Worm (Caenorhabditis elegans) whole organism, L3 larva: Measurements from ENCODE around the gene sqt-3.

ENCODE experiments used
- R02D3.7 ChIP-seq: fragments of 150-350 bp; optimal IDR thresholded peaks from 2 replicates; lab custom pipeline; 2014; ENCODE audit warnings: missing biosample characterization, missing genetic modification characterization
- ZK546.5 ChIP-seq: sonication (generic microtip); optimal IDR thresholded peaks from 2 replicates; lab custom pipeline; 2017; ENCODE audit warnings: missing biosample characterization, missing genetic modification characterization
- ama-1 ChIP-seq: fragments of 150-350 bp; optimal IDR thresholded peaks from 2 replicates; lab custom pipeline; 2018
- ceh-28 ChIP-seq: fragments of 150-350 bp; optimal IDR thresholded peaks from 2 replicates; lab custom pipeline; 2014; ENCODE audit warnings: missing biosample characterization, missing genetic modification reagents, missing genetic modification characterization
- ceh-82 ChIP-seq: fragments of 150-350 bp; optimal IDR thresholded peaks from 2 replicates; lab custom pipeline; 2014; ENCODE audit warnings: missing biosample characterization, missing genetic modification characterization
- ceh-9 ChIP-seq: sonication (generic microtip); optimal IDR thresholded peaks from 2 replicates; lab custom pipeline; 2018; ENCODE audit warnings: missing biosample characterization, missing genetic modification characterization
- daf-12 ChIP-seq: fragments of 150-350 bp; optimal IDR thresholded peaks from 2 replicates; lab custom pipeline; 2014; ENCODE audit warnings: missing biosample characterization, missing genetic modification reagents, missing genetic modification characterization
- egl-27 ChIP-seq: sonication (generic microtip); optimal IDR thresholded peaks from 4 replicates; lab custom pipeline; 2017; ENCODE audit warnings: missing biosample characterization, missing genetic modification reagents, missing genetic modification characterization
- egl-5 ChIP-seq: fragments of 150-350 bp; optimal IDR thresholded peaks from 2 replicates; lab custom pipeline; 2017; ENCODE audit warnings: missing biosample characterization, missing genetic modification reagents, missing genetic modification characterization, inconsistent platforms
- elt-2 ChIP-seq: sonication (generic microtip); optimal IDR thresholded peaks from 2 replicates; lab custom pipeline; 2016; ENCODE audit warnings: missing genetic modification reagents, mild to moderate bottlenecking, missing genetic modification characterization, missing compliant biosample characterization
- eor-1 ChIP-seq, 2 experiments: fragments of 150-350 bp; optimal IDR thresholded peaks; 2 replicates each; lab custom pipeline; 2014 to 2018; ENCODE audit warnings: missing biosample characterization in 2 of 2, missing genetic modification characterization in 2 of 2
- fkh-10 ChIP-seq: sonication (generic microtip); optimal IDR thresholded peaks from 2 replicates; lab custom pipeline; 2017; ENCODE audit warnings: missing biosample characterization, missing genetic modification reagents, missing genetic modification characterization
- fkh-2 ChIP-seq: fragments of 150-350 bp; optimal IDR thresholded peaks from 2 replicates; lab custom pipeline; 2014; ENCODE audit warnings: missing biosample characterization, missing genetic modification reagents, missing genetic modification characterization
- fos-1 ChIP-seq: fragments of 150-350 bp; optimal IDR thresholded peaks from 2 replicates; lab custom pipeline; 2014; ENCODE audit warnings: missing biosample characterization, missing genetic modification characterization
- jun-1 ChIP-seq: fragments of 150-350 bp; optimal IDR thresholded peaks from 2 replicates; lab custom pipeline; 2014; ENCODE audit warnings: missing biosample characterization, missing genetic modification reagents, missing genetic modification characterization
- lin-15B ChIP-seq: fragments of 150-350 bp; optimal IDR thresholded peaks from 2 replicates; lab custom pipeline; 2014; ENCODE audit warnings: missing biosample characterization, missing genetic modification characterization
- lsy-12 ChIP-seq: sonication (generic microtip); optimal IDR thresholded peaks from 2 replicates; lab custom pipeline; 2016; ENCODE audit warnings: mild to moderate bottlenecking, missing genetic modification characterization, missing compliant biosample characterization
- mml-1 ChIP-seq: fragments of 150-350 bp; sonication (generic microtip); optimal IDR thresholded peaks from 3 replicates; lab custom pipeline; 2014; ENCODE audit warnings: missing biosample characterization, missing genetic modification characterization
- nhr-23 ChIP-seq: fragments of 150-350 bp; optimal IDR thresholded peaks from 2 replicates; lab custom pipeline; 2014; ENCODE audit warnings: missing biosample characterization, missing genetic modification reagents, missing genetic modification characterization
- nhr-237 ChIP-seq: fragments of 150-350 bp; optimal IDR thresholded peaks from 2 replicates; lab custom pipeline; 2014; ENCODE audit warnings: missing biosample characterization, missing genetic modification characterization
- nhr-28 ChIP-seq: fragments of 150-350 bp; optimal IDR thresholded peaks from 2 replicates; lab custom pipeline; 2014; ENCODE audit warnings: missing biosample characterization, missing genetic modification characterization
- nhr-43 ChIP-seq: sonication (generic microtip); optimal IDR thresholded peaks from 2 replicates; lab custom pipeline; 2016; ENCODE audit warnings: mild to moderate bottlenecking, missing genetic modification characterization, missing compliant biosample characterization; ENCODE audit not compliant: poor library complexity, severe bottlenecking
- nhr-67 ChIP-seq: fragments of 150-350 bp; optimal IDR thresholded peaks from 2 replicates; lab custom pipeline; 2014; ENCODE audit warnings: missing biosample characterization, missing genetic modification characterization
- nhr-76 ChIP-seq: fragments of 150-350 bp; sonication (generic microtip); optimal IDR thresholded peaks from 5 replicates; lab custom pipeline; 2014; ENCODE audit warnings: missing biosample characterization, missing genetic modification characterization
- nhr-77 ChIP-seq: fragments of 150-350 bp; optimal IDR thresholded peaks from 2 replicates; lab custom pipeline; 2014; ENCODE audit warnings: missing biosample characterization, missing genetic modification characterization
- pha-4 ChIP-seq: fragments of 150-350 bp; optimal IDR thresholded peaks from 2 replicates; lab custom pipeline; 2014; ENCODE audit warnings: missing biosample characterization, missing genetic modification reagents, missing genetic modification characterization
- pqm-1 ChIP-seq: fragments of 150-350 bp; optimal IDR thresholded peaks from 2 replicates; lab custom pipeline; 2017; ENCODE audit warnings: missing biosample characterization, missing genetic modification characterization, inconsistent platforms
- sea-2 ChIP-seq: fragments of 150-350 bp; sonication (generic microtip); optimal IDR thresholded peaks from 4 replicates; lab custom pipeline; 2014; ENCODE audit warnings: missing biosample characterization, missing genetic modification reagents, missing genetic modification characterization
- snpc-4 ChIP-seq: fragments of 150-350 bp; optimal IDR thresholded peaks from 2 replicates; lab custom pipeline; 2014; ENCODE audit warnings: missing biosample characterization, missing genetic modification characterization
- tbx-2 ChIP-seq: sonication (generic microtip); optimal IDR thresholded peaks from 2 replicates; lab custom pipeline; 2016; ENCODE audit warnings: mild to moderate bottlenecking, missing genetic modification characterization, missing compliant biosample characterization
- unc-39 ChIP-seq: sonication (generic microtip); optimal IDR thresholded peaks from 4 replicates; lab custom pipeline; 2017; ENCODE audit warnings: missing biosample characterization, missing genetic modification characterization
- unc-62 ChIP-seq: fragments of 150-350 bp; sonication (generic microtip); optimal IDR thresholded peaks from 4 replicates; lab custom pipeline; 2014; ENCODE audit warnings: missing biosample characterization, missing genetic modification reagents, missing genetic modification characterization
- zag-1 ChIP-seq: fragments of 150-350 bp; optimal IDR thresholded peaks from 2 replicates; lab custom pipeline; 2014; ENCODE audit warnings: missing biosample characterization, missing genetic modification characterization
- ztf-4 ChIP-seq: fragments of 150-350 bp; optimal IDR thresholded peaks from 2 replicates; lab custom pipeline; 2014; ENCODE audit warnings: missing biosample characterization, missing genetic modification characterization

The sqt-3 gene

DNA sequence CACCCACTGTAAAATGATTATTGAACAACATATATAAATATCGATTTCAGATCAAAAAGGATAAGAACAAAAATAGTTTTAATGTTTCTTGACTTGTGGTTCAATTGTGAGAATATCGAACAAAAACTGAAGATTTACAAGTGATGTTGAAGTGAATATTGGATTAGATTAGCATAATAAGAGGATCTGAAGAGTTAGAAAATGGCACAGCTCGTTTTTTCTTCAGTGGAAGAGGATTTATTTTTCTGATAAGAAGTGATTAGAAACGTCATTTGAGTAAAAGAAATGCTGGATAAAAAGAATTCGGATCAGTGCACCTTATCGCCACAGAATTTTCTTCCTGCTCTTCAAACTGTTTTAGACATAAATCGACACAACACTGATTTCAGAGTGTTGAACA, 43.2 kb downstream of the sqt-3 start, which contains the start of gene twk-14:
Gene twk-14, minus strand, starts transcription at position 8 of the 400 bp plus-strand sequence.
- no peak for TF ChIP-seq unc-62
- no peak for TF ChIP-seq nhr-23 (tag; lab: Kevin White, UChicago)
- TF ChIP-seq fkh-10 (GFP tag; lab: Kevin White, UChicago): no peak
- no peak for TF ChIP-seq nhr-67 (tag; lab: Kevin White, UChicago)
- no peak for TF ChIP-seq ceh-9 (tag; lab: Kevin White, UChicago)
- TF ChIP-seq egl-27 (tag; lab: Kevin White, UChicago): no peak
- TF ChIP-seq jun-1: no peak
- TF ChIP-seq zag-1: no peak
- TF ChIP-seq nhr-28 (tag; lab: Kevin White, UChicago): no peak
- TF ChIP-seq unc-39: no peak
- no peak for TF ChIP-seq ceh-82 (tag; lab: Kevin White, UChicago)
- TF ChIP-seq nhr-76 (tag; lab: Kevin White, UChicago): no peak
- TF ChIP-seq snpc-4 (tag; lab: Kevin White, UChicago): no peak
- TF ChIP-seq ceh-28 (tag; lab: Kevin White, UChicago): no peak
- no peak for TF ChIP-seq mml-1
- TF ChIP-seq R02D3.7: no peak
- TF ChIP-seq nhr-77 (tag; lab: Kevin White, UChicago): no peak
- TF ChIP-seq elt-2: no peak
- no peak for TF ChIP-seq fkh-2

DNA sequence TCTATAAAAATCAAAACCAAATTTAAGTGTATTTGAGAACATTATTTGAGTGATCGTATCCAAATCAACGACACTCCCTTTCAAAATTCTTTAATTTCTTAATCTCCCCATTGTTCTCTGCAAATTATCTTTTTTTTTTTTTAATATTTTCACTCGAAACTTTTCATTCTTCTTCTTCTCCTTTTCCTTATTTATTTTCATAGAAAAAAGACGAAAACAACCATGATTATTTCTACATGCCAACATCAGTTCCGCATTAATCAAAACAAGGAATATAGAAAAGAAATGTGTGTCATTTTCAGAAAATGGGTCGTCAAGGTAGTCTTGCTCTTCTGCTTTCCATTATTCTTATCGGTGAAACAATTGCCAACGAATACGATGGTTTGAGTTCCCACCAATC, 45.0 kb downstream of the sqt-3 start, which contains the start of gene K01D12.5:
Gene K01D12.5, plus strand, starts transcription at position 301 of the 400 bp plus-strand sequence.
- TF ChIP-seq fos-1 (tag; lab: Kevin White, UChicago) (no peak), daf-12 (tag; lab: Kevin White, UChicago) (no peak), eor-1 (tag; optimal IDR thresholded peaks at IDR 0.05; lab: Kevin White, UChicago) (no peak), tbx-2 (no peak), zag-1 (no peak), sea-2 (GFP tag; lab: Kevin White, UChicago) (no peak), ceh-28 (tag; lab: Kevin White, UChicago) (no peak), nhr-77 (tag; lab: Kevin White, UChicago) (no peak), nhr-28 (tag; lab: Kevin White, UChicago) (no peak), fkh-10 (GFP tag; lab: Kevin White, UChicago) (no peak), egl-5 (tag; lab: Kevin White, UChicago) (no peak), fkh-2 (no peak), ZK546.5 (tag; lab: Kevin White, UChicago) (no peak), snpc-4 (tag; lab: Kevin White, UChicago) (no peak), nhr-76 (tag; lab: Kevin White, UChicago) (no peak), ztf-4 (tag; lab: Kevin White, UChicago) (no peak)

DNA sequence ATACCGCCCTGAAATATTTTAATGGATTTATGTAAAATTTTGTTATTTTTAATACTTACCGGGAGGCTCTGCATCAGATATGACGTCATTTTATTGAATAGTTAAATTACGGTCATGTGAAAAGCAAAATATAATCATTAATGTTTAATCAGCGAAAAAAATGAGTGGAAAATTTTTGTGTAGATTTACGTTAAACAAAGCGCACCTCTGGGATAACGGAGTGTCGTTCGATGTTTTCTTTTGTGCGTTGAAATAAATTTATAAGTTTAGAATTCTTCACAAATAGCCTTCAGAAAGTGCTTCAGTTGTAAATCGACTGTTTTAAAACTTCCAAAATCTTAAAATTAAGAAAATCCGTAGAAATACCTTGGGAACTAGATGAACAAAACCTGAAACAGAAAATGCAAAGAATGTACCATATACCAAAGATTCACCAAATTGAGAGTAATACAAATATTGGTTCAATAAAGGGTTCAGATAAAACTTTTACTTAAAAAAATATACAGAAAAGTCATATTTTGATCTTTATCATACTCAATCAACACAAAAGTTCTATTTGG, 48.2 kb downstream of the sqt-3 start, which contains the start of the genes K01D12.20 and miga-1:
Gene K01D12.20, minus strand, starts transcription at position 138 of the 560 bp plus-strand sequence.
Gene miga-1, minus strand, starts transcription at position 183 of the 560 bp plus-strand sequence.
- TF ChIP-seq nhr-23 (tag; lab: Kevin White, UChicago) (peak; percentile 40), lin-15B (peak; percentile 47), nhr-67 (tag; lab: Kevin White, UChicago) (no peak), nhr-237 (tag; lab: Kevin White, UChicago) (no peak), R02D3.7 (peak; percentile 93), elt-2 (peak; percentile 44), nhr-43 (tag; lab: Kevin White, UChicago) (no peak), zag-1 (no peak), ceh-82 (tag; lab: Kevin White, UChicago) (no peak), snpc-4 (tag; lab: Kevin White, UChicago) (peak; percentile 34), pqm-1 (tag; lab: Kevin White, UChicago) (peak; percentile 18), ama-1 (lab: Kevin White, UChicago) (no peak), ZK546.5 (tag; lab: Kevin White, UChicago) (no peak), nhr-28 (tag; lab: Kevin White, UChicago) (no peak), unc-39 (no peak), pha-4 (tag; lab: Kevin White, UChicago) (peak; percentile 64)

DNA sequence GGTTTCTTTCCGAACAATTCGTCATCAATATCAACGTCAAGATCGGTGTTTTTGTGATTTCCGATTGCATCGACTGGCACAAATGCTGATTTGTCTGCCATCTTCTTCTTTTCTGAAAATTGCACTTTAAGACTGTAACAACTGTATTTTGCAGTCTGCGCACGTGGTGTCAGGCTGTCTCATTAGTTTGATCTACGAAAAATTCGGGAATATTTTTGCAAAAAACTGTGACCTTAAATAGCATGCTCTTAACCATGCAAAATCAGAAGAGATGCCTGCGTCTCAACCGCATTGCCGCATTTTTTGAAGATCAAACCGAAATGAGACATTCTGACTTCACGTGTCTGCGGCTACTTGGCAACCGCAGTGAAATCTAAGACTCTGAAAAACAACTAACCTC, 48.8 kb downstream of the sqt-3 start, which contains the start of gene K01D12.7:
Gene K01D12.7, minus strand, starts transcription at position 101 of the 400 bp plus-strand sequence.
- TF ChIP-seq lsy-12 (tag; lab: Kevin White, UChicago): no peak
